Worm (Caenorhabditis elegans) whole organism, midembryonic: Measurements from ENCODE around the gene F44B9.8.

Source experiments
- T22C8.4 ChIP-seq: fragments of 200-800 bp; sonication (Bioruptor generic); IDR thresholded peaks from 2 replicates; pipeline ENCODE4 v1.3.6; 2022; ENCODE audit warnings: missing genetic modification characterization, missing compliant biosample characterization
- cog-1 ChIP-seq: sonication (generic microtip); optimal IDR thresholded peaks from 2 replicates; lab custom pipeline; 2016; ENCODE audit warnings: missing genetic modification characterization, missing compliant biosample characterization
- flt-1 ChIP-seq: fragments of 200-800 bp; sonication (Bioruptor generic); IDR thresholded peaks from 2 replicates; pipeline ENCODE4 v1.3.6; 2022; ENCODE audit warnings: missing genetic modification characterization, missing compliant biosample characterization
- ref-1 ChIP-seq: fragments of 200-800 bp; sonication (Bioruptor generic); conservative IDR thresholded peaks from 2 replicates; pipeline ENCODE4 v1.3.6; 2022; ENCODE audit warnings: missing genetic modification reagents, missing genetic modification characterization, missing compliant biosample characterization
- tab-1 ChIP-seq: fragments of 200-800 bp; sonication (Bioruptor generic); IDR thresholded peaks from 2 replicates; pipeline ENCODE4 v1.3.6; 2022; ENCODE audit warnings: missing genetic modification characterization, missing compliant biosample characterization
- ztf-23 ChIP-seq: fragments of 200-800 bp; sonication (Bioruptor generic); IDR thresholded peaks from 2 replicates; pipeline ENCODE4 v1.3.6; 2022; ENCODE audit warnings: missing genetic modification reagents, missing genetic modification characterization, missing compliant biosample characterization
- ztf-29 ChIP-seq: fragments of 200-800 bp; sonication (Bioruptor generic); IDR thresholded peaks from 2 replicates; pipeline ENCODE4 v1.3.6; 2022; ENCODE audit warnings: missing genetic modification reagents, missing genetic modification characterization, missing compliant biosample characterization

DNA sequence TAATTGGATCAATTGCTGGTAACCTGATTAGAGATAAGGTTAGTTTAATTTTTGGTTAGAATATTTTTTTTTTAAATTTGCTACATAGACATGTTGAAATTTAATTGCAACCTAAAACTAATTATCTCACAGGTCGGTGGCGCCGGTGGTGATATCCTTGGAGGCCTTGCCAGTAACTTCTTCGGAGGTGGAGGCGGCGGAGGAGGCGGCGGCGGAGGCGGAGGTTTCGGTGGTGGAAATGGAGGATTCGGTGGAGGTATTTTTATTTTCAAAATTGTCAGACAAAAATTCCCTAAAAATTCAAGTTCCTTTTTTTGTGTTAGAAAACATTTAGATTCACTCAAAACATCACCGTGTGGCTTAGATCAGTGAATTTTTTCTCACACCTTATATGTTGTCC, 48.2 kb downstream of the F44B9.8 start:
- TF ChIP-seq T22C8.4 (GFP tag; lab: Robert Waterston, UW) (no peak), cog-1 (tag; lab: Kevin White, UChicago) (no peak), ztf-29 (GFP tag; lab: Robert Waterston, UW) (no peak), tab-1 (GFP tag; lab: Robert Waterston, UW) (no peak), flt-1 (GFP tag; lab: Robert Waterston, UW) (no peak), ref-1 (GFP tag; lab: Robert Waterston, UW) (no peak), ztf-23 (no peak)
